Worm (Caenorhabditis elegans) whole organism, early embryonic: ENCODE results near the gene fbxa-115.

ENCODE experiments used
- ama-1 ChIP-seq: fragments of 150-350 bp; optimal IDR thresholded peaks from 2 replicates; lab custom pipeline; 2014
- ceh-36 ChIP-seq: sonication (generic microtip); optimal IDR thresholded peaks from 2 replicates; lab custom pipeline; 2016; ENCODE audit warnings: missing genetic modification characterization, inconsistent platforms, missing compliant biosample characterization
- ets-7 ChIP-seq: sonication (generic microtip); optimal IDR thresholded peaks from 2 replicates; lab custom pipeline; 2016; ENCODE audit warnings: missing genotype, missing genetic modification characterization, missing compliant biosample characterization
- hmbx-1 ChIP-seq: sonication (generic microtip); optimal IDR thresholded peaks from 2 replicates; lab custom pipeline; 2016; ENCODE audit warnings: mild to moderate bottlenecking, missing genetic modification characterization, missing compliant biosample characterization
- scrt-1 ChIP-seq: fragments of 200-800 bp; sonication (Bioruptor generic); IDR thresholded peaks from 2 replicates; pipeline ENCODE4 v1.3.6; 2022; ENCODE audit warnings: missing genetic modification characterization, missing compliant biosample characterization
- tbx-11 ChIP-seq: fragments of 200-800 bp; sonication (Bioruptor generic); IDR thresholded peaks from 2 replicates; pipeline ENCODE4 v1.3.6; 2022; ENCODE audit warnings: missing genetic modification characterization, missing compliant biosample characterization
- tbx-37 ChIP-seq: fragments of 200-800 bp; sonication (Bioruptor generic); conservative IDR thresholded peaks from 2 replicates; pipeline ENCODE4 v1.3.6; 2022; ENCODE audit warnings: missing genetic modification reagents, missing genetic modification characterization, missing compliant biosample characterization

DNA sequence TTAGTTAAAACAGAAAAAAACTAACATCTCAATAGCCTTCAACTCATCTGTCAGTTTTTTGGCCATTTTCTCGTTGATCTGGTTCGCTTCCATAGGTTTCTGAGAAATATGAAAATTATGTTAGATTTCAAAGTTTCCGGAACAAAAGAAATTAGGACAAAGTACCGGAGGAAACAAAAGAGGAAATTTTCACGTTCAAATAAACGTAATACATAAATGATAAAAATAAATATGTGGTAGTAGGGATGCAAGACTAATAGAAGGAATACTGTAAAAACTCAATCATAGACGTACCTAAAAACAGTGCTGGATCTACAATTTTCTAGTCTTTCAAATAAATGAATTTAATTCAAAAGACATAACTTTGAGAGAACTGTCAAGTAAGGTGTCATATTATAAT, 3.2 kb downstream of the fbxa-115 start, which contains the start of gene fbxa-116:
- no peak for TF ChIP-seq hmbx-1
- TF ChIP-seq scrt-1 (GFP tag; lab: Robert Waterston, UW), result no peak
- TF ChIP-seq tbx-37 (GFP tag; lab: Robert Waterston, UW), result no peak
- TF ChIP-seq ama-1 (lab: Kevin White, UChicago), result no peak
- no peak for TF ChIP-seq tbx-11 (GFP tag; lab: Robert Waterston, UW)
- TF ChIP-seq ceh-36 (tag; lab: Kevin White, UChicago), result no peak
- TF ChIP-seq ets-7, result no peak
